Worm (Caenorhabditis elegans) whole organism, L4 larva: ENCODE measurements around the gene B0252.11.

Experiments used
- F26F4.8 ChIP-seq: fragments of 200-800 bp; sonication (Bioruptor generic); conservative IDR thresholded peaks from 2 replicates; pipeline ENCODE4 v1.3.6; 2022; ENCODE audit warnings: missing genetic modification characterization, missing compliant biosample characterization
- F49E8.2 ChIP-seq: sonication (generic microtip); optimal IDR thresholded peaks from 2 replicates; lab custom pipeline; 2016; ENCODE audit warnings: missing compliant biosample characterization, mild to moderate bottlenecking, missing genetic modification characterization, borderline replicate concordance
- R02D3.7 ChIP-seq: fragments of 150-350 bp; sonication (generic microtip); optimal IDR thresholded peaks from 3 replicates; lab custom pipeline; 2014; ENCODE audit warnings: missing biosample characterization, missing genetic modification characterization
- T26A8.4 ChIP-seq: fragments of 200-800 bp; sonication (Bioruptor generic); IDR thresholded peaks from 2 replicates; pipeline ENCODE4 v1.3.6; 2022; ENCODE audit warnings: missing genetic modification characterization, missing compliant biosample characterization
- Y105C5A.15 ChIP-seq: fragments of 200-800 bp; sonication (Bioruptor generic); IDR thresholded peaks from 2 replicates; pipeline ENCODE4 v1.3.6; 2022; ENCODE audit warnings: missing genetic modification characterization, missing compliant biosample characterization
- Y5F2A.4 ChIP-seq: fragments of 200-800 bp; sonication (Bioruptor generic); optimal IDR thresholded peaks from 2 replicates; lab custom pipeline; 2018; ENCODE audit warnings: mild to moderate bottlenecking, missing genetic modification characterization, missing compliant biosample characterization
- Y75B8A.6 ChIP-seq: fragments of 200-800 bp; sonication (Bioruptor generic); IDR thresholded peaks from 2 replicates; pipeline ENCODE4 v1.3.6; 2022; ENCODE audit warnings: missing genetic modification reagents, missing genetic modification characterization, missing compliant biosample characterization
- ZK337.2 ChIP-seq: fragments of 200-800 bp; sonication (Bioruptor generic); IDR thresholded peaks from 2 replicates; pipeline ENCODE4 v1.3.6; 2022; ENCODE audit warnings: missing genetic modification reagents, missing genetic modification characterization, missing compliant biosample characterization
- ama-1 ChIP-seq: fragments of 150-350 bp; optimal IDR thresholded peaks from 2 replicates; lab custom pipeline; 2014; ENCODE audit warnings: inconsistent platforms, mixed read lengths
- attf-4 ChIP-seq: sonication (generic microtip); optimal IDR thresholded peaks from 3 replicates; lab custom pipeline; 2017; ENCODE audit warnings: missing biosample characterization, missing genetic modification characterization
- ceh-32 ChIP-seq: sonication (generic microtip); optimal IDR thresholded peaks from 2 replicates; lab custom pipeline; 2016; ENCODE audit warnings: mild to moderate bottlenecking, missing genetic modification characterization, missing compliant biosample characterization; ENCODE audit not compliant: poor library complexity
- ceh-44 ChIP-seq: fragments of 200-800 bp; sonication (Bioruptor generic); IDR thresholded peaks from 2 replicates; pipeline ENCODE4 v1.3.6; 2022; ENCODE audit warnings: missing genetic modification reagents, missing genetic modification characterization, missing compliant biosample characterization
- ctbp-1 ChIP-seq: fragments of 200-800 bp; sonication (Bioruptor generic); IDR thresholded peaks from 2 replicates; pipeline ENCODE4 v1.3.6; 2022; ENCODE audit warnings: missing genetic modification reagents, missing genetic modification characterization, missing compliant biosample characterization
- daf-16 ChIP-seq, 3 experiments: sonication (generic microtip); optimal IDR thresholded peaks; 2 replicates each; lab custom pipeline; 2016 to 2017; ENCODE audit warnings: missing genetic modification characterization in 3 of 3, missing genetic modification reagents in 3 of 3, mild to moderate bottlenecking in 2 of 3, missing compliant biosample characterization in 2 of 3, missing biosample characterization in 1 of 3, moderate library complexity in 1 of 3
- dmd-6 ChIP-seq: fragments of 200-800 bp; sonication (Bioruptor generic); IDR thresholded peaks from 2 replicates; pipeline ENCODE4 v1.3.6; 2022; ENCODE audit warnings: missing genetic modification reagents, missing genetic modification characterization, missing compliant biosample characterization
- duxl-1 ChIP-seq: sonication (generic microtip); optimal IDR thresholded peaks from 2 replicates; lab custom pipeline; 2016; ENCODE audit warnings: mild to moderate bottlenecking, missing genetic modification characterization, moderate library complexity, missing compliant biosample characterization; ENCODE audit not compliant: poor library complexity
- egl-27 ChIP-seq: sonication (generic microtip); optimal IDR thresholded peaks from 3 replicates; lab custom pipeline; 2017; ENCODE audit warnings: missing biosample characterization, missing genetic modification reagents, missing genetic modification characterization
- egl-43 ChIP-seq: fragments of 200-800 bp; sonication (Bioruptor generic); IDR thresholded peaks from 2 replicates; pipeline ENCODE4 v1.3.6; 2022; ENCODE audit warnings: missing genetic modification reagents, missing genetic modification characterization, missing compliant biosample characterization
- hlh-11 ChIP-seq: fragments of 200-800 bp; sonication (Bioruptor generic); optimal IDR thresholded peaks from 2 replicates; lab custom pipeline; 2018; ENCODE audit warnings: mild to moderate bottlenecking, missing genetic modification characterization, missing compliant biosample characterization
- lim-7 ChIP-seq: fragments of 200-800 bp; sonication (Bioruptor generic); IDR thresholded peaks from 2 replicates; pipeline ENCODE4 v1.3.6; 2022; ENCODE audit warnings: missing genetic modification characterization, missing compliant biosample characterization
- lir-3 ChIP-seq: sonication (generic microtip); optimal IDR thresholded peaks from 2 replicates; lab custom pipeline; 2016; ENCODE audit warnings: mild to moderate bottlenecking, missing genetic modification characterization, missing compliant biosample characterization
- madf-9 ChIP-seq: fragments of 200-800 bp; sonication (Bioruptor generic); conservative IDR thresholded peaks from 2 replicates; pipeline ENCODE4 v1.3.6; 2022; ENCODE audit warnings: missing genetic modification reagents, missing genetic modification characterization, missing compliant biosample characterization
- mdl-1 ChIP-seq, 2 experiments: fragments of 150-350 bp in 1 of 2; sonication (generic microtip) in 1 of 2; optimal IDR thresholded peaks; 2 replicates each; lab custom pipeline; 2014 to 2017; ENCODE audit warnings: missing biosample characterization in 2 of 2, missing genetic modification characterization in 2 of 2
- mep-1 ChIP-seq: fragments of 150-350 bp; sonication (generic microtip); optimal IDR thresholded peaks from 3 replicates; lab custom pipeline; 2014; ENCODE audit warnings: missing biosample characterization, missing genetic modification characterization
- mxl-3 ChIP-seq: fragments of 200-800 bp; sonication (Bioruptor generic); optimal IDR thresholded peaks from 2 replicates; lab custom pipeline; 2018; ENCODE audit warnings: mild to moderate bottlenecking, missing genetic modification characterization, missing compliant biosample characterization
- nhr-10 ChIP-seq: fragments of 150-350 bp; optimal IDR thresholded peaks from 2 replicates; lab custom pipeline; 2014; ENCODE audit warnings: missing biosample characterization, missing genetic modification characterization
- nhr-102 ChIP-seq: sonication (generic microtip); optimal IDR thresholded peaks from 2 replicates; lab custom pipeline; 2016; ENCODE audit warnings: mild to moderate bottlenecking, missing genetic modification characterization, moderate library complexity, missing compliant biosample characterization
- nhr-11 ChIP-seq: fragments of 150-350 bp; optimal IDR thresholded peaks from 2 replicates; lab custom pipeline; 2014; ENCODE audit warnings: missing biosample characterization, missing genetic modification characterization
- nhr-111 ChIP-seq: fragments of 200-800 bp; sonication (Bioruptor generic); optimal IDR thresholded peaks from 2 replicates; lab custom pipeline; 2018; ENCODE audit warnings: mild to moderate bottlenecking, missing genetic modification characterization, missing compliant biosample characterization
- nhr-42 ChIP-seq: fragments of 200-800 bp; sonication (Bioruptor generic); IDR thresholded peaks from 2 replicates; pipeline ENCODE4 v1.3.6; 2022; ENCODE audit warnings: missing genetic modification characterization, missing compliant biosample characterization
- nhr-48 ChIP-seq: sonication (generic microtip); optimal IDR thresholded peaks from 2 replicates; lab custom pipeline; 2016; ENCODE audit warnings: mild to moderate bottlenecking, missing genetic modification characterization, missing compliant biosample characterization
- nhr-77 ChIP-seq: fragments of 150-350 bp; optimal IDR thresholded peaks from 2 replicates; lab custom pipeline; 2014; ENCODE audit warnings: missing biosample characterization, missing genetic modification characterization
- saeg-2 ChIP-seq: fragments of 200-800 bp; sonication (Bioruptor generic); IDR thresholded peaks from 2 replicates; pipeline ENCODE4 v1.3.6; 2022; ENCODE audit warnings: missing genetic modification reagents, missing genetic modification characterization, missing compliant biosample characterization
- sdz-12 ChIP-seq: fragments of 200-800 bp; sonication (Bioruptor generic); optimal IDR thresholded peaks from 2 replicates; lab custom pipeline; 2018; ENCODE audit warnings: mild to moderate bottlenecking, missing genetic modification characterization, missing compliant biosample characterization
- snpc-1.2 ChIP-seq: fragments of 200-800 bp; sonication (Bioruptor generic); IDR thresholded peaks from 2 replicates; pipeline ENCODE4 v1.3.6; 2022; ENCODE audit warnings: missing genetic modification reagents, missing genetic modification characterization, missing compliant biosample characterization
- tag-97 ChIP-seq: fragments of 200-800 bp; sonication (Bioruptor generic); IDR thresholded peaks from 2 replicates; pipeline ENCODE4 v1.3.6; 2022; ENCODE audit warnings: missing genetic modification characterization, missing compliant biosample characterization
- unc-62 ChIP-seq, 3 experiments: fragments of 150-350 bp in 1 of 3; sonication (generic microtip); optimal IDR thresholded peaks in 2 of 3; peaks in 1 of 3; 1 replicate in 1 of 3; 2 replicates in 2 of 3; lab custom pipeline; 2014 to 2017; ENCODE audit warnings: missing biosample characterization in 3 of 3, missing genetic modification characterization in 3 of 3, missing genetic modification reagents in 3 of 3, missing genotype in 1 of 3
- zfp-2 ChIP-seq: sonication (generic microtip); optimal IDR thresholded peaks from 2 replicates; lab custom pipeline; 2016; ENCODE audit warnings: mild to moderate bottlenecking, missing genetic modification characterization, missing compliant biosample characterization
- ztf-11 ChIP-seq: fragments of 150-350 bp; optimal IDR thresholded peaks from 2 replicates; lab custom pipeline; 2014; ENCODE audit warnings: missing biosample characterization, missing genetic modification characterization
- ztf-7 ChIP-seq: fragments of 150-350 bp; optimal IDR thresholded peaks from 2 replicates; lab custom pipeline; 2014; ENCODE audit warnings: missing biosample characterization, missing genetic modification characterization

Gene B0252.11

DNA sequence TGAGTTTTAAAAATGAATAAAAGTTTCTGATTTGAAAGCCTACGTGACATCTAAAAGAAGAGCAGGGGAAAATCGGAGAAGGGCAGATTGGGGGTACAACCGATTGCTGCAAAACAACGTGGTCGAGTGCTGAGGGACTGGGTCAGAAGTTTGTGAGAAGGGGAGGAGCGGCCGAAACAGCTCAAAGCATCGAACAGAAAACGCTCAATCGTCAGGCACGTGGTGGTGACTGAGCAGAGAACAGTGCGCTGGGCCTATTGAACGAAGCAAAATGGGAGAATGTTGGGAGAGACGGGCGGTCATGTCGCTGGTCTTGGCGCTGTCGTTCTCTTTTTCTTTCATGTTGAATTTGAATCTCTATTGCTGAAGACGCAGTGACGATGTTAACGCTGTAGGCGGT, 26.4 kb downstream of the B0252.11 start (continued):
- TF ChIP-seq mxl-3 (GFP tag; lab: Kevin White, UChicago) (peak; percentile 88), dmd-6 (GFP tag; lab: Robert Waterston, UW) (peak; percentile 71), daf-16 (GFP tag; optimal IDR thresholded peaks at IDR 0.05; lab: Kevin White, UChicago) (peak in 1 of 2 experiments; percentile 17), daf-16 (tag; optimal IDR thresholded peaks at IDR 0.05; lab: Kevin White, UChicago) (peak; percentile 26), ztf-11 (tag; lab: Kevin White, UChicago) (no peak), ceh-32 (no peak), F49E8.2 (no peak), nhr-77 (tag; lab: Kevin White, UChicago) (peak; percentile 67), nhr-102 (tag; lab: Kevin White, UChicago) (peak; percentile 69), ceh-44 (no peak), R02D3.7 (tag; lab: Kevin White, UChicago) (no peak), nhr-11 (tag; lab: Kevin White, UChicago) (peak; percentile 84)

DNA sequence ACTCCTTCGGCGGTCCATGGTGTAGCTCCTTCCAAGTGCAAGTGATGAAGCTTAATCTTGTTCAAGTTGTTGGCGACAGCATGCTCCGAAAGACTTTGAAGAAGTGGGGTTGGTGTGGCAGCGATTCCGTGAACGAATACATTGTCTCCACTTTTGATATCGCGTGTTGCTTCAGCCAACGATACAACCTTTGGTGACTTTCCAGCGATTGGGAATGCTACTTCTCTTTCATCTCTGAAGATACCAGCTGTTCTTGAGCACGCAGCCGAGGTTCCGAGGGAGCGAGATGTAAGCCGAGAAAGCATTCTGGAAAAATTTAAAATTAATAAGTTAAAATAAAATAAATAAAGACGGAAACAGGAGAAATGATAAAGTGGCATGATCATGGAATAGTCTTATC, 27.5 kb downstream of the B0252.11 start, which contains the start of gene acer-1:
acer-1 (minus strand) TSS at position 306 of the 400 bp plus-strand sequence.
- TF ChIP-seq hlh-11 (peak; percentile 18), nhr-48 (tag; lab: Kevin White, UChicago) (no peak), sdz-12 (GFP tag; lab: Kevin White, UChicago) (peak; percentile 79), attf-4 (no peak), F26F4.8 (GFP tag; lab: Robert Waterston, UW) (no peak), nhr-111 (no peak), egl-27 (tag; lab: Kevin White, UChicago) (no peak), tag-97 (GFP tag; lab: Robert Waterston, UW) (no peak), ctbp-1 (GFP tag; lab: Robert Waterston, UW) (peak; percentile 33; the same call in 1 of the 2 replicates), nhr-42 (GFP tag; lab: Robert Waterston, UW) (no peak), madf-9 (GFP tag; lab: Robert Waterston, UW) (peak; percentile 22; the same call in 1 of the 2 replicates), nhr-11 (tag; lab: Kevin White, UChicago) (no peak), Y5F2A.4 (no peak), lim-7 (GFP tag; lab: Robert Waterston, UW) (no peak), Y105C5A.15 (0 out of 2 replicates have a peak, but pooled peaks have one; percentile 25), ama-1 (peak; percentile 81), egl-43 (GFP tag; lab: Robert Waterston, UW) (0 out of 2 replicates have a peak, but pooled peaks have one; percentile 28), nhr-10 (tag; lab: Kevin White, UChicago) (no peak), T26A8.4 (GFP tag; lab: Robert Waterston, UW) (no peak), duxl-1 (tag; lab: Kevin White, UChicago) (no peak), ZK337.2 (GFP tag; lab: Robert Waterston, UW) (no peak), ztf-7 (tag; lab: Kevin White, UChicago) (no peak), mxl-3 (GFP tag; lab: Kevin White, UChicago) (no peak), zfp-2 (tag; lab: Kevin White, UChicago) (no peak), saeg-2 (0 out of 2 replicates have a peak, but pooled peaks have one; percentile 8), snpc-1.2 (no peak), mep-1 (tag; lab: Kevin White, UChicago) (no peak), lir-3 (tag; lab: Kevin White, UChicago) (no peak), Y75B8A.6 (GFP tag; lab: Robert Waterston, UW) (0 out of 2 replicates have a peak, but pooled peaks have one; percentile 6), unc-62 (GFP tag; optimal IDR thresholded peaks at IDR 0.05 in 1 of 2; lab: Kevin White, UChicago) (peak in 1 of 2 experiments; percentile 29), unc-62 (tag; optimal IDR thresholded peaks at IDR 0.05; lab: Kevin White, UChicago) (no peak), mdl-1 (tag; optimal IDR thresholded peaks at IDR 0.05; lab: Kevin White, UChicago) (no peak)
